Worm (Caenorhabditis elegans): ENCODE results near the gene cutl-16.

- TF ChIP-seq ztf-23 (GFP tag; IDR thresholded peaks at IDR 0.05): no peak
- TF ChIP-seq tab-1 (GFP tag; IDR thresholded peaks at IDR 0.05): no peak
- TF ChIP-seq med-1 (GFP tag; optimal IDR thresholded peaks at IDR 0.05; ENCODE audit: insufficient read depth): no peak
- TF ChIP-seq flt-1 (GFP tag; IDR thresholded peaks at IDR 0.05): no peak
- TF ChIP-seq cog-1 (tag; optimal IDR thresholded peaks at IDR 0.05): no peak
- no peak for TF ChIP-seq ref-1 (GFP tag; conservative IDR thresholded peaks at IDR 0.05)
- no peak for TF ChIP-seq ztf-29 (GFP tag; IDR thresholded peaks at IDR 0.05)
Observed at ce11 chrII:6417999-6418398, 23.2 kb upstream of the cutl-16 start.

Measured in whole organism, midembryonic.